Worm (Caenorhabditis elegans): Measurements from ENCODE around the gene exos-7.

The exos-7 gene

ce11 chrV:20845524-20846208 lies 7.0 kb downstream of the exos-7 start, which contains the start of the genes F31D4.2 and fkb-6:
Gene F31D4.2 (minus strand): TSS chrV:20845546.
Gene fkb-6 (plus strand): TSS chrV:20846158.
- TF ChIP-seq tra-4 (tag; optimal IDR thresholded peaks at IDR 0.05) (no peak), F13C5.2 (tag; optimal IDR thresholded peaks at IDR 0.05) (peak; percentile 56)

- TF ChIP-seq flt-1 (GFP tag; IDR thresholded peaks at IDR 0.05) (no peak), hmg-4 (GFP tag; optimal IDR thresholded peaks at IDR 0.05) (no peak), ceh-13 (GFP tag; optimal IDR thresholded peaks at IDR 0.05) (no peak), hmbx-1 (tag; optimal IDR thresholded peaks at IDR 0.05) (no peak), hnd-1 (tag; optimal IDR thresholded peaks at IDR 0.05) (no peak), tbx-11 (GFP tag; IDR thresholded peaks at IDR 0.05) (no peak), ama-1 (optimal IDR thresholded peaks at IDR 0.05) (no peak), tra-4 (tag; optimal IDR thresholded peaks at IDR 0.05) (no peak), B0310.2 (tag; optimal IDR thresholded peaks at IDR 0.05) (no peak), pes-1 (GFP tag; IDR thresholded peaks at IDR 0.05) (no peak), F13C5.2 (tag; optimal IDR thresholded peaks at IDR 0.05) (no peak), ceh-36 (tag; optimal IDR thresholded peaks at IDR 0.05) (no peak), sea-1 (GFP tag; conservative IDR thresholded peaks at IDR 0.05) (no peak), tbx-37 (GFP tag; conservative IDR thresholded peaks at IDR 0.05) (no peak), ets-7 (tag; optimal IDR thresholded peaks at IDR 0.05) (no peak), scrt-1 (GFP tag; IDR thresholded peaks at IDR 0.05) (no peak), aly-1 (tag; optimal IDR thresholded peaks at IDR 0.05) (no peak)
Observed at ce11 chrV:20847743-20848229, 9.1 kb downstream of the exos-7 start.

ce11 chrV:20850580-20850979 lies 11.9 kb downstream of the exos-7 start, which contains the start of gene clec-264:
Gene clec-264 (minus strand): TSS chrV:20850701.
- TF ChIP-seq ceh-36 (tag; optimal IDR thresholded peaks at IDR 0.05) (no peak), tra-4 (tag; optimal IDR thresholded peaks at IDR 0.05) (no peak), tbx-11 (GFP tag; IDR thresholded peaks at IDR 0.05) (no peak), flt-1 (GFP tag; IDR thresholded peaks at IDR 0.05) (no peak), sea-1 (GFP tag; conservative IDR thresholded peaks at IDR 0.05) (0 out of 2 replicates have a peak, but pooled peaks have one; percentile 6), tbx-37 (GFP tag; conservative IDR thresholded peaks at IDR 0.05) (no peak)

- TF ChIP-seq ceh-13 (GFP tag; optimal IDR thresholded peaks at IDR 0.05) (no peak), ama-1 (optimal IDR thresholded peaks at IDR 0.05) (no peak), F13C5.2 (tag; optimal IDR thresholded peaks at IDR 0.05) (peak; percentile 70), sea-1 (GFP tag; conservative IDR thresholded peaks at IDR 0.05) (no peak), hnd-1 (tag; optimal IDR thresholded peaks at IDR 0.05) (no peak), hmg-4 (GFP tag; optimal IDR thresholded peaks at IDR 0.05) (peak; percentile 9), pes-1 (GFP tag; IDR thresholded peaks at IDR 0.05) (0 out of 2 replicates have a peak, but pooled peaks have one; percentile 33), tbx-37 (GFP tag; conservative IDR thresholded peaks at IDR 0.05) (no peak)
Observed at ce11 chrV:20851847-20852386, 13.3 kb downstream of the exos-7 start, which contains the start of gene ndua-1. Gene ndua-1 (minus strand): TSS chrV:20851897.

DNA sequence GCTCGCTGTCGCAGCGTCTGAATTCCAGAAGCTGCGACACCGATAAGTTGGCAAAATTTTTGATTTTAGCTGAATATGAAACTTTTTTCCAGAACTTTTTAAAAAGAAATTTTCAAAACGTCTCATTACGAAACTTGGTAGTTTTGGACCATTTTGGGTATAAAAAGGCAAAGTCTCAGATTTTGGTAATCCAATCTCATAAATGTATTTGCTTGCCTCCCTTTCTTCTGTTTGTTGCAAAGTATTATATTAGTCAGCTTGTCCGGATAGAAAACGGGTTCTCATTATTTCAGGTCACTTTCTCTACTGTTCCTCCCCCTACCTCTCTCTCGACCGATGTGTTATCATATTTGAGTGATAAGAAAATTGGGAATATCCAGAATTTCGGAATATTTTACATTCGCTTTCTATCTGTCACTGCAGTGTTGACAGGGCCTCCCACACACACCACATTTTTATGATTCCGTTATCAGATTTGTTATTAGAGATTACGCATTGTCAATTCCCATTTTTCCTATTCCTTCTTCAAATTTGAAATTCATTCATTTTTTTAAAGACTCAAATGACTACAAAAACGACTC lies 15.0 kb downstream of the exos-7 start, which contains the start of gene F31D4.5:
Gene F31D4.5 (plus strand): TSS at position 491 of the 581 bp plus-strand sequence.
- TF ChIP-seq scrt-1 (GFP tag; IDR thresholded peaks at IDR 0.05): no peak
- TF ChIP-seq F13C5.2 (tag; optimal IDR thresholded peaks at IDR 0.05): no peak
- no peak for TF ChIP-seq tra-4 (tag; optimal IDR thresholded peaks at IDR 0.05)
- no peak for TF ChIP-seq ets-7 (tag; optimal IDR thresholded peaks at IDR 0.05)

ce11 chrV:20861080-20861479 lies 22.4 kb downstream of the exos-7 start, which contains the start of gene try-4:
Gene try-4 (minus strand): TSS chrV:20861153.
- TF ChIP-seq hmbx-1 (tag; optimal IDR thresholded peaks at IDR 0.05) (no peak), ama-1 (optimal IDR thresholded peaks at IDR 0.05) (no peak)

DNA sequence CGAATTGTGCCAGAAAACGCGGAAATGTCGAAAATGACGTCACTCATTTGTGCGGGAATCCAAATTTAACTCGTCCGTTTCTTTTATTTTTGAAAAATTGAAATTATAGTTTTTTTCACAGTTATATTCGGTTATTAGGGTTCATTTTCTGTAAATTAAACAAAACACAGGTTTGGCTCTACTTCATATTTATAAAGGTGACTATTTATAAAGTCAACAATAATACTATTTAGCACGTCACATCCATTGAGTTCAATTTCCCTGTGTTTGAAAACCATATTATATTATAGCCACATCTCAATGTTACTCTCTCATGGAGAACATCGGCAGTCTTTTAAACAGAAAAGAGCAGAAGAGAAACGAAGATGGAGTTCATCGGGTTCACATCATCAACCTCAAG lies 24.0 kb downstream of the exos-7 start, which contains the start of gene twk-35:
Gene twk-35 (plus strand): TSS at position 301 of the 400 bp plus-strand sequence.
- TF ChIP-seq hnd-1 (tag; optimal IDR thresholded peaks at IDR 0.05) (no peak), tbx-37 (GFP tag; conservative IDR thresholded peaks at IDR 0.05) (no peak), tra-4 (tag; optimal IDR thresholded peaks at IDR 0.05) (no peak), flt-1 (GFP tag; IDR thresholded peaks at IDR 0.05) (no peak), ceh-13 (GFP tag; optimal IDR thresholded peaks at IDR 0.05) (no peak), sea-1 (GFP tag; conservative IDR thresholded peaks at IDR 0.05) (no peak), hmg-4 (GFP tag; optimal IDR thresholded peaks at IDR 0.05) (no peak), tbx-11 (GFP tag; IDR thresholded peaks at IDR 0.05) (no peak), ets-7 (tag; optimal IDR thresholded peaks at IDR 0.05) (no peak), scrt-1 (GFP tag; IDR thresholded peaks at IDR 0.05) (no peak), F13C5.2 (tag; optimal IDR thresholded peaks at IDR 0.05) (no peak)

DNA sequence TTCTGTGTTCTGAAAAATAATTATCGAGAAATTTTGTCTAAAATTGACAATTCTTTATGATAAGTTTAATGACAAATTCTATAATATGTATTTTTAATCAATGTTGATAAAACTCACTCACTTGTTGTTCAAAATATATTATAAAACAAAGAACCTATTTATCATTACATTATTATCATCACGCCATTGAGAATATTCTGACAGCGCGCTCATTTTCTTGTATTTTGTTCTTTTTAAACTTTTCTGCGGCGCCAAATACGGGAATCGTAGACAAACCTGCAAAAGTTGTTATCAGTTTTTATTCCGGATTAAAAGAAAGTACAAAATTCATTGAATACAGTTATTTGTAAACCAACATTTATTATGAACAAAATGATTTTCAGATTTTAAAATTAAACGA lies 27.7 kb downstream of the exos-7 start:
- no peak for TF ChIP-seq hmbx-1 (tag; optimal IDR thresholded peaks at IDR 0.05)
- no peak for TF ChIP-seq tra-4 (tag; optimal IDR thresholded peaks at IDR 0.05)
- TF ChIP-seq ceh-13 (GFP tag; optimal IDR thresholded peaks at IDR 0.05): no peak

Data from whole organism, early embryonic.